Worm (Caenorhabditis elegans) whole organism, L2 larva: ENCODE results near the gene fmi-1.

Source experiments
- C34F6.9 ChIP-seq: fragments of 150-350 bp; optimal IDR thresholded peaks from 2 replicates; lab custom pipeline; 2014; ENCODE audit warnings: missing biosample characterization, missing genetic modification characterization
- F13H6.1 ChIP-seq: sonication (generic microtip); optimal IDR thresholded peaks from 2 replicates; lab custom pipeline; 2016; ENCODE audit warnings: missing genetic modification characterization, missing compliant biosample characterization
- R02D3.7 ChIP-seq: fragments of 150-350 bp; optimal IDR thresholded peaks from 2 replicates; lab custom pipeline; 2014; ENCODE audit warnings: missing biosample characterization, missing genetic modification characterization
- Y55F3AM.14 ChIP-seq: fragments of 200-800 bp; sonication (Bioruptor generic); optimal IDR thresholded peaks from 2 replicates; lab custom pipeline; 2018; ENCODE audit warnings: mild to moderate bottlenecking, missing genetic modification characterization, missing compliant biosample characterization
- ZK546.5 ChIP-seq: sonication (generic microtip); optimal IDR thresholded peaks from 2 replicates; lab custom pipeline; 2017; ENCODE audit warnings: missing biosample characterization, missing genetic modification characterization
- alr-1 ChIP-seq: fragments of 150-350 bp; optimal IDR thresholded peaks from 2 replicates; lab custom pipeline; 2014; ENCODE audit warnings: missing biosample characterization, missing genetic modification characterization
- aly-2 ChIP-seq: fragments of 150-350 bp; optimal IDR thresholded peaks from 2 replicates; lab custom pipeline; 2014; ENCODE audit warnings: missing biosample characterization, missing genetic modification characterization
- ama-1 ChIP-seq: fragments of 150-350 bp; optimal IDR thresholded peaks from 2 replicates; lab custom pipeline; 2018; ENCODE audit warnings: inconsistent platforms
- blmp-1 ChIP-seq: sonication (generic microtip); optimal IDR thresholded peaks from 2 replicates; lab custom pipeline; 2017; ENCODE audit warnings: missing genetic modification characterization, mild to moderate bottlenecking, missing compliant biosample characterization, antibody characterized with exemption, moderate library complexity; ENCODE audit not compliant: insufficient read depth
- ceh-16 ChIP-seq: fragments of 150-350 bp; optimal IDR thresholded peaks from 2 replicates; lab custom pipeline; 2014; ENCODE audit warnings: missing biosample characterization, missing genetic modification characterization
- ceh-82 ChIP-seq: fragments of 150-350 bp; optimal IDR thresholded peaks from 2 replicates; lab custom pipeline; 2014; ENCODE audit warnings: missing biosample characterization, missing genetic modification characterization
- crh-2 ChIP-seq: sonication (generic microtip); optimal IDR thresholded peaks from 2 replicates; lab custom pipeline; 2017; ENCODE audit warnings: missing biosample characterization, missing genetic modification characterization
- dmd-4 ChIP-seq: sonication (generic microtip); optimal IDR thresholded peaks from 2 replicates; lab custom pipeline; 2017; ENCODE audit warnings: missing biosample characterization, missing genetic modification characterization
- egl-27 ChIP-seq: sonication (generic microtip); optimal IDR thresholded peaks from 3 replicates; lab custom pipeline; 2017; ENCODE audit warnings: missing biosample characterization, missing genetic modification reagents, missing genetic modification characterization
- elt-1 ChIP-seq: fragments of 150-350 bp; optimal IDR thresholded peaks from 2 replicates; lab custom pipeline; 2014; ENCODE audit warnings: missing biosample characterization, missing genetic modification characterization
- elt-3 ChIP-seq: sonication (generic microtip); optimal IDR thresholded peaks from 2 replicates; lab custom pipeline; 2017; ENCODE audit warnings: missing biosample characterization, missing genetic modification characterization
- fos-1 ChIP-seq: fragments of 150-350 bp; optimal IDR thresholded peaks from 2 replicates; lab custom pipeline; 2014; ENCODE audit warnings: missing biosample characterization, missing genetic modification characterization
- gmeb-1 ChIP-seq: fragments of 150-350 bp; optimal IDR thresholded peaks from 2 replicates; lab custom pipeline; 2014; ENCODE audit warnings: missing biosample characterization, missing genetic modification characterization
- lin-11 ChIP-seq: fragments of 150-350 bp; sonication (generic microtip); optimal IDR thresholded peaks from 2 replicates; lab custom pipeline; 2014; ENCODE audit warnings: missing biosample characterization, missing genetic modification characterization, inconsistent platforms, mixed read lengths
- lin-13 ChIP-seq: fragments of 150-350 bp; optimal IDR thresholded peaks from 2 replicates; lab custom pipeline; 2014; ENCODE audit warnings: missing biosample characterization, missing genetic modification reagents, missing genetic modification characterization
- lin-39 ChIP-seq: fragments of 150-350 bp; optimal IDR thresholded peaks from 2 replicates; lab custom pipeline; 2014; ENCODE audit warnings: missing biosample characterization, missing genetic modification reagents, missing genetic modification characterization
- lsy-2 ChIP-seq, 2 experiments: fragments of 150-350 bp in 1 of 2; sonication (generic microtip) in 1 of 2; optimal IDR thresholded peaks; 2 replicates each; lab custom pipeline; 2014 to 2017; ENCODE audit warnings: missing biosample characterization in 2 of 2, missing genetic modification characterization in 2 of 2
- mab-5 ChIP-seq: fragments of 150-350 bp; optimal IDR thresholded peaks from 2 replicates; lab custom pipeline; 2014; ENCODE audit warnings: missing biosample characterization, missing genetic modification characterization
- mbf-1 ChIP-seq: sonication (generic microtip); optimal IDR thresholded peaks from 2 replicates; lab custom pipeline; 2017; ENCODE audit warnings: missing biosample characterization, missing genetic modification characterization
- mdl-1 ChIP-seq, 2 experiments: fragments of 150-350 bp in 1 of 2; sonication (generic microtip) in 1 of 2; optimal IDR thresholded peaks; 2 replicates each; lab custom pipeline; 2017; ENCODE audit warnings: missing biosample characterization in 2 of 2, missing genetic modification characterization in 2 of 2
- nhr-10 ChIP-seq: sonication (generic microtip); optimal IDR thresholded peaks from 2 replicates; lab custom pipeline; 2017; ENCODE audit warnings: missing biosample characterization, missing genetic modification characterization
- nhr-11 ChIP-seq: fragments of 150-350 bp; optimal IDR thresholded peaks from 2 replicates; lab custom pipeline; 2014; ENCODE audit warnings: missing biosample characterization, missing genetic modification characterization
- nhr-12 ChIP-seq: fragments of 150-350 bp; optimal IDR thresholded peaks from 2 replicates; lab custom pipeline; 2014; ENCODE audit warnings: missing biosample characterization, missing genetic modification characterization
- nhr-129 ChIP-seq: fragments of 150-350 bp; optimal IDR thresholded peaks from 2 replicates; lab custom pipeline; 2014; ENCODE audit warnings: missing biosample characterization, missing genetic modification characterization
- nhr-21 ChIP-seq: fragments of 150-350 bp; optimal IDR thresholded peaks from 2 replicates; lab custom pipeline; 2014; ENCODE audit warnings: missing biosample characterization, missing genetic modification characterization
- nhr-23 ChIP-seq: fragments of 150-350 bp; optimal IDR thresholded peaks from 2 replicates; lab custom pipeline; 2014; ENCODE audit warnings: missing biosample characterization, missing genetic modification reagents, missing genetic modification characterization
- nhr-237 ChIP-seq: fragments of 150-350 bp; optimal IDR thresholded peaks from 2 replicates; lab custom pipeline; 2014; ENCODE audit warnings: missing biosample characterization, missing genetic modification characterization
- nhr-25 ChIP-seq: fragments of 150-350 bp; sonication (generic microtip); optimal IDR thresholded peaks from 3 replicates; lab custom pipeline; 2014; ENCODE audit warnings: missing biosample characterization, missing genetic modification characterization
- nhr-6 ChIP-seq: fragments of 150-350 bp; optimal IDR thresholded peaks from 2 replicates; lab custom pipeline; 2014; ENCODE audit warnings: missing biosample characterization, missing genetic modification characterization
- nhr-77 ChIP-seq: fragments of 150-350 bp; optimal IDR thresholded peaks from 2 replicates; lab custom pipeline; 2014; ENCODE audit warnings: missing biosample characterization, missing genetic modification characterization
- peb-1 ChIP-seq: fragments of 150-350 bp; optimal IDR thresholded peaks from 2 replicates; lab custom pipeline; 2014; ENCODE audit warnings: missing biosample characterization, missing genetic modification characterization
- sem-4 ChIP-seq: fragments of 150-350 bp; optimal IDR thresholded peaks from 2 replicates; lab custom pipeline; 2014; ENCODE audit warnings: missing biosample characterization, missing genetic modification reagents, missing genetic modification characterization
- skn-1 ChIP-seq: sonication (generic microtip); optimal IDR thresholded peaks from 2 replicates; lab custom pipeline; 2017; ENCODE audit warnings: missing biosample characterization, missing genetic modification characterization
- sma-3 ChIP-seq: sonication (generic microtip); optimal IDR thresholded peaks from 2 replicates; lab custom pipeline; 2016; ENCODE audit warnings: missing genetic modification reagents, missing genetic modification characterization, missing compliant biosample characterization
- sma-9 ChIP-seq, 2 experiments: fragments of 150-350 bp in 1 of 2; sonication (generic microtip) in 1 of 2; optimal IDR thresholded peaks; 2 replicates each; lab custom pipeline; 2014 to 2016; ENCODE audit warnings: missing genetic modification characterization in 2 of 2, mild to moderate bottlenecking in 1 of 2, missing biosample characterization in 1 of 2, missing compliant biosample characterization in 1 of 2, missing genetic modification reagents in 1 of 2, moderate library complexity in 1 of 2
- snpc-4 ChIP-seq: fragments of 150-350 bp; optimal IDR thresholded peaks from 2 replicates; lab custom pipeline; 2014; ENCODE audit warnings: missing biosample characterization, missing genetic modification characterization
- unc-39 ChIP-seq: fragments of 150-350 bp; optimal IDR thresholded peaks from 2 replicates; lab custom pipeline; 2014; ENCODE audit warnings: missing biosample characterization, missing genetic modification characterization
- unc-55 ChIP-seq: fragments of 150-350 bp; sonication (generic microtip); optimal IDR thresholded peaks from 3 replicates; lab custom pipeline; 2014; ENCODE audit warnings: missing biosample characterization, missing genetic modification reagents, missing genetic modification characterization
- zag-1 ChIP-seq: fragments of 150-350 bp; optimal IDR thresholded peaks from 2 replicates; lab custom pipeline; 2014; ENCODE audit warnings: missing biosample characterization, missing genetic modification characterization
- ztf-1 ChIP-seq: fragments of 200-800 bp; sonication (Bioruptor generic); conservative IDR thresholded peaks from 2 replicates; pipeline ENCODE4 v1.3.6; 2022; ENCODE audit warnings: missing genetic modification characterization, missing compliant biosample characterization
- ztf-11 ChIP-seq: sonication (generic microtip); optimal IDR thresholded peaks from 2 replicates; lab custom pipeline; 2017; ENCODE audit warnings: missing biosample characterization, missing genetic modification characterization
- ztf-4 ChIP-seq: fragments of 150-350 bp; optimal IDR thresholded peaks from 2 replicates; lab custom pipeline; 2014; ENCODE audit warnings: missing biosample characterization, missing genetic modification characterization

The fmi-1 gene

ce11 chrV:13073145-13073544, 54.3 kb downstream of the fmi-1 start:
- TF ChIP-seq nhr-25 (tag; lab: Kevin White, UChicago) = peak; percentile 51
- TF ChIP-seq ama-1 (lab: Kevin White, UChicago) = no peak
- TF ChIP-seq nhr-6 (tag; lab: Kevin White, UChicago) = no peak

- TF ChIP-seq peb-1 (tag; lab: Kevin White, UChicago) = no peak
Observed at ce11 chrV:13074148-13074547, 55.3 kb downstream of the fmi-1 start.

- TF ChIP-seq nhr-11 (tag; lab: Kevin White, UChicago) = no peak
- TF ChIP-seq skn-1 = no peak
- no peak for TF ChIP-seq nhr-12 (tag; lab: Kevin White, UChicago)
- TF ChIP-seq crh-2 = no peak
- no peak for TF ChIP-seq C34F6.9 (tag; lab: Kevin White, UChicago)
- no peak for TF ChIP-seq mdl-1 (tag; optimal IDR thresholded peaks at IDR 0.05; lab: Kevin White, UChicago)
- no peak for TF ChIP-seq lin-11
- no peak for TF ChIP-seq peb-1 (tag; lab: Kevin White, UChicago)
- TF ChIP-seq ztf-1 = no peak
Observed at ce11 chrV:13075432-13075831, 56.6 kb downstream of the fmi-1 start.

- peak; percentile 67 for TF ChIP-seq nhr-129 (tag; lab: Kevin White, UChicago)
- TF ChIP-seq elt-1 (tag; lab: Kevin White, UChicago) = no peak
- TF ChIP-seq nhr-77 (tag; lab: Kevin White, UChicago) = no peak
- peak; percentile 87 for TF ChIP-seq blmp-1 (tag; lab: Kevin White, UChicago)
- TF ChIP-seq sma-9 (GFP tag; optimal IDR thresholded peaks at IDR 0.05; lab: Kevin White, UChicago) = peak; percentile 98
- TF ChIP-seq sma-9 (tag; optimal IDR thresholded peaks at IDR 0.05; lab: Kevin White, UChicago) = peak; percentile 51
- no peak for TF ChIP-seq nhr-11 (tag; lab: Kevin White, UChicago)
- TF ChIP-seq nhr-25 (tag; lab: Kevin White, UChicago) = peak; percentile 99
- no peak for TF ChIP-seq snpc-4
- TF ChIP-seq ceh-16 (tag; lab: Kevin White, UChicago) = peak; percentile 80
- TF ChIP-seq nhr-237 (tag; lab: Kevin White, UChicago) = no peak
- peak; percentile 38 for TF ChIP-seq nhr-10 (tag; lab: Kevin White, UChicago)
- TF ChIP-seq unc-39 (tag; lab: Kevin White, UChicago) = no peak
- TF ChIP-seq aly-2 (tag; lab: Kevin White, UChicago) = no peak
- no peak for TF ChIP-seq ztf-1
- TF ChIP-seq unc-55 (GFP tag; lab: Kevin White, UChicago) = no peak
- TF ChIP-seq nhr-21 (tag; lab: Kevin White, UChicago) = peak; percentile 98
- no peak for TF ChIP-seq alr-1 (tag; lab: Kevin White, UChicago)
- no peak for TF ChIP-seq nhr-6 (tag; lab: Kevin White, UChicago)
- peak; percentile 62 for TF ChIP-seq ztf-4 (tag; lab: Kevin White, UChicago)
- TF ChIP-seq lin-13 (GFP tag; lab: Kevin White, UChicago) = no peak
- TF ChIP-seq ZK546.5 (tag; lab: Kevin White, UChicago) = no peak
- no peak for TF ChIP-seq peb-1 (tag; lab: Kevin White, UChicago)
- TF ChIP-seq skn-1 = no peak
- no peak for TF ChIP-seq lin-11
- peak; percentile 96 for TF ChIP-seq sma-3
- no peak for TF ChIP-seq mbf-1 (tag; lab: Kevin White, UChicago)
- peak; percentile 72 for TF ChIP-seq Y55F3AM.14
- TF ChIP-seq fos-1 = peak; percentile 74
- no peak for TF ChIP-seq R02D3.7
- peak; percentile 69 for TF ChIP-seq F13H6.1 (tag; lab: Kevin White, UChicago)
- peak; percentile 99 for TF ChIP-seq crh-2
- TF ChIP-seq lin-39 (tag; lab: Kevin White, UChicago) = no peak
- TF ChIP-seq lsy-2 (tag; optimal IDR thresholded peaks at IDR 0.05; lab: Kevin White, UChicago) = peak in 1 of 2 experiments; percentile 61
- TF ChIP-seq mab-5 = peak; percentile 77
- TF ChIP-seq ztf-11 (tag; lab: Kevin White, UChicago) = no peak
- peak; percentile 49 for TF ChIP-seq gmeb-1 (tag; lab: Kevin White, UChicago)
- peak; percentile 75 to 89 for TF ChIP-seq mdl-1 (tag; optimal IDR thresholded peaks at IDR 0.05; lab: Kevin White, UChicago)
- no peak for TF ChIP-seq elt-3
- peak; percentile 37 for TF ChIP-seq C34F6.9 (tag; lab: Kevin White, UChicago)
- peak; percentile 8 for TF ChIP-seq nhr-23 (tag; lab: Kevin White, UChicago)
- TF ChIP-seq dmd-4 = no peak
- TF ChIP-seq ceh-82 (tag; lab: Kevin White, UChicago) = no peak
- no peak for TF ChIP-seq sem-4 (tag; lab: Kevin White, UChicago)
- no peak for TF ChIP-seq zag-1
- TF ChIP-seq ama-1 (lab: Kevin White, UChicago) = no peak
- peak; percentile 92 for TF ChIP-seq egl-27
Observed at ce11 chrV:13081197-13081747, 62.4 kb downstream of the fmi-1 start.
